Fruit fly (Drosophila melanogaster): ENCODE measurements around the gene Mis12.

The Mis12 gene

dm6 chr3L:6978030-6978683 lies 9.3 kb upstream of the Mis12 start:
- TF ChIP-seq CG8478 (optimal IDR thresholded peaks at IDR 0.05): no peak
- TF ChIP-seq pan (optimal IDR thresholded peaks at IDR 0.05): no peak
- no peak for TF ChIP-seq Dll (optimal IDR thresholded peaks at IDR 0.05)
- no peak for TF ChIP-seq usp (GFP tag; optimal IDR thresholded peaks at IDR 0.05)
- TF ChIP-seq EcR (GFP tag; optimal IDR thresholded peaks at IDR 0.05): no peak
- TF ChIP-seq psq (optimal IDR thresholded peaks at IDR 0.05): no peak

dm6 chr3L:6977391-6977790 lies 8.5 kb upstream of the Mis12 start:
- no peak for TF ChIP-seq pan (optimal IDR thresholded peaks at IDR 0.05)
- TF ChIP-seq usp (GFP tag; optimal IDR thresholded peaks at IDR 0.05): no peak
- TF ChIP-seq psq (optimal IDR thresholded peaks at IDR 0.05): no peak
- TF ChIP-seq EcR (GFP tag; optimal IDR thresholded peaks at IDR 0.05): no peak
- TF ChIP-seq CG8478 (optimal IDR thresholded peaks at IDR 0.05): no peak
- TF ChIP-seq Dll (optimal IDR thresholded peaks at IDR 0.05): no peak

dm6 chr3L:6976601-6977140 lies 7.8 kb upstream of the Mis12 start:
- TF ChIP-seq psq (optimal IDR thresholded peaks at IDR 0.05): no peak
- no peak for TF ChIP-seq EcR (GFP tag; optimal IDR thresholded peaks at IDR 0.05)
- TF ChIP-seq usp (GFP tag; optimal IDR thresholded peaks at IDR 0.05): no peak
- no peak for TF ChIP-seq pan (optimal IDR thresholded peaks at IDR 0.05)
- no peak for TF ChIP-seq Dll (optimal IDR thresholded peaks at IDR 0.05)
- no peak for TF ChIP-seq CG8478 (optimal IDR thresholded peaks at IDR 0.05)

DNA sequence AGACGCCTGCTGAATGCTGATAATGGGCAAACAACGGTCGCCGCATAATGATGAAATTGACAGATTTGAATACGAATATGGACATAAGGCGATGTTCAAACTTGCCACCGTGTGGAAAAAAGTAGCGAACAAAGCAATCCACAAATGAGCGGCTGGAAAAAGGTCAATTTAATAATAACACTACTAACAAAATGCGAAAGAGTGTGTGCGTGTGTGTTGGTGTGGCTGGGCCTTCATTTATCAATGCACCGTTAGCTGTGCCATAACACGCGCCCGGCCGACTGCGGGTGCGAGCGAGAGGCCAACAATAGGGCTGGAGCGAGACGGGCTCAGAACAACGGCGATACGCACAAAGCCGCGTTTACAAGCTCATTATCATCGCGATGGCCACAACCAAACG lies 7.0 kb upstream of the Mis12 start:
- TF ChIP-seq psq (optimal IDR thresholded peaks at IDR 0.05) (no peak), Dll (optimal IDR thresholded peaks at IDR 0.05) (no peak), pan (optimal IDR thresholded peaks at IDR 0.05) (no peak), EcR (GFP tag; optimal IDR thresholded peaks at IDR 0.05) (no peak), usp (GFP tag; optimal IDR thresholded peaks at IDR 0.05) (no peak), CG8478 (optimal IDR thresholded peaks at IDR 0.05) (no peak)

DNA sequence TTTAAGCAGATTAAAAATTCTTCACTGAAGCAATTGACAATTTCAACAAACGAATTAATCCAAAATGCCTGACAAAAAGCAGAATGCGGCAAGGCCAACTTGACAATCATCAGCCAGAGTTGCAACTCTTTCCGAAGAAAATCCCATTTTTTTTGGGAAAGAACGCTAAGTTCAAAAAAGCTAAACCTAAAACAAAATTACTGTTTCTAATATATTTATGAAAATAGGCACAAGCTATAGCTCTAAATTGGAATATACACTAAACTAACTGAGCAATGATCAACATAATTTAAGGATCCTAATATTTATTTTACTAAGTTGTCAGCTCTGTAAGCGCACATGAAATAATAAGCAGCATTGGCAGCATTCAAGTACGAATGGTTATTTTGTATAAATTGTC lies 3.5 kb upstream of the Mis12 start, which contains the start of gene CG10063:
CG10063 (minus strand) TSS at position 101 of the 400 bp plus-strand sequence.
- TF ChIP-seq pan (optimal IDR thresholded peaks at IDR 0.05): no peak
- TF ChIP-seq CG8478 (optimal IDR thresholded peaks at IDR 0.05): no peak
- TF ChIP-seq psq (optimal IDR thresholded peaks at IDR 0.05): no peak
- no peak for TF ChIP-seq EcR (GFP tag; optimal IDR thresholded peaks at IDR 0.05)
- no peak for TF ChIP-seq usp (GFP tag; optimal IDR thresholded peaks at IDR 0.05)
- no peak for TF ChIP-seq Dll (optimal IDR thresholded peaks at IDR 0.05)

- TF ChIP-seq EcR (GFP tag; optimal IDR thresholded peaks at IDR 0.05) (no peak), CG8478 (optimal IDR thresholded peaks at IDR 0.05) (no peak), pan (optimal IDR thresholded peaks at IDR 0.05) (no peak), psq (optimal IDR thresholded peaks at IDR 0.05) (no peak), usp (GFP tag; optimal IDR thresholded peaks at IDR 0.05) (no peak), Dll (optimal IDR thresholded peaks at IDR 0.05) (no peak)
Observed at dm6 chr3L:6971298-6971697, 2.5 kb upstream of the Mis12 start.

- no peak for TF ChIP-seq Dll (optimal IDR thresholded peaks at IDR 0.05)
- no peak for TF ChIP-seq CG8478 (optimal IDR thresholded peaks at IDR 0.05)
- no peak for TF ChIP-seq usp (GFP tag; optimal IDR thresholded peaks at IDR 0.05)
- TF ChIP-seq EcR (GFP tag; optimal IDR thresholded peaks at IDR 0.05): no peak
- no peak for TF ChIP-seq psq (optimal IDR thresholded peaks at IDR 0.05)
- no peak for TF ChIP-seq pan (optimal IDR thresholded peaks at IDR 0.05)
Observed at dm6 chr3L:6967797-6968196, 1.1 kb downstream of the Mis12 start, which contains the start of gene CG10064. TSS of gene CG10064 (minus strand) at chr3L:6967897.

DNA sequence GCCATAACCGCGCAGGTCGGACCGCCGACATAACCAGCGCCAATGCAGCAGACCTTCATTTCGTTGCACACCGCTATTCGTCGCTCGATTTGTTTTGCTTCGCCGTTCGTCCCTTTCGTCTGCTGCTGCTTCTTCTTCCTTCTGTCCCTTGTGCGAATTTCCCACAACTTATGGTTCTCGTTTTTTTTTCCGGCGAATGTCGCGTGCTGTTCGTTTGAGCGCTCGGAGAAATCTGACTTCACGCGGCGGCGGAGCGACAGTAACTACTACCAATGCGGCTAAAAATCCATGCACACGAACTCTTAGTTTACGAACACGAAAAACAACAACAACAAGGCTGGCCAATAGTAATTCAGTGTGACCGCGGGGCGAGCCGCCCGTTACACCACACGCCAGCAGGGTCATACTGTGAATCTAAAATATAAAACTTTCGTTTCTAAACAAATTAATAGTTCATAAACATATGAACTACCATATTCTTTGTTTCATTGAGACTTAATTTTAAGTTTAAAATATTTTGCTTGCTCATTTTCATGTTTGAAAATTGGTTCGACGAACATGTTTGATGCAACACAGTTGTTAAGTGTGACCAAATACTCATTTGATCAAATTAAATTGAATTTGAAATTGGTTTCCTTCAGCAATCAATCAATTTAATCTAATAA lies 4.2 kb downstream of the Mis12 start, which contains the start of gene sgl:
sgl (minus strand) TSS at position 271 of the 665 bp plus-strand sequence.
- peak; percentile 18 for TF ChIP-seq psq (optimal IDR thresholded peaks at IDR 0.05)
- no peak for TF ChIP-seq Dll (optimal IDR thresholded peaks at IDR 0.05)
- no peak for TF ChIP-seq EcR (GFP tag; optimal IDR thresholded peaks at IDR 0.05)
- TF ChIP-seq usp (GFP tag; optimal IDR thresholded peaks at IDR 0.05): no peak
- no peak for TF ChIP-seq CG8478 (optimal IDR thresholded peaks at IDR 0.05)
- no peak for TF ChIP-seq pan (optimal IDR thresholded peaks at IDR 0.05)

DNA sequence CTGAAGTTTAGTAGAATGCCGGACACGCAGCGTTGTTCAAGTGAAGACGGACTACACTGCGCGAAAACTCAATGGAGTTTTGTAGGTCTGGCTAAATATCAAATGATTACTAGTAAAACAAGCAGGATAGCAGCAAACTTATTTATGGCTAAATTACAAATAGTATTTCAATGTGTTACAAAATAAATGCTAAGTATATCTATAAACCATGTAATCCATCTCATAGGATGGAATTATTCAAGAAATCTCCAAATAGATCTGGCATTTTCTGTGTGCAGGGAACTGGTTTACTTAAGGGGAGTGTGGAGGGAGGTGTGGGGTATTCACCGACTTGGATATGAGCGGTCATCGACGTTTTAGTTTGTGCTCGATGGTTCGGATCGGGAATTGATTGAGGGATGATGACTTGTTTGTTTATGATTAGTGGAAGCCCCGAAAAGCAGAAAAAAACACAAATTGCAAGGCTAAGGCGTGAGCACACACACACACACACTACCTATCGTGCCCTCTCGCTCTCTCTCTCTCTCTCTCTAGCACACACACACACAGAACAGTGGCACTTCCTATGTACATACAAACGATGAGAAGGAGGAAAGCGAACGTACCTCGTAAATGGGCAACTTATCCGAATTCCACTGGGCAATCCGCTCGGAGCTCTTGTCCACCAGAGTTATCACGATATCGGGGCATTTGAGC lies 4.9 kb downstream of the Mis12 start:
- TF ChIP-seq psq (optimal IDR thresholded peaks at IDR 0.05) (peak; percentile 1), EcR (GFP tag; optimal IDR thresholded peaks at IDR 0.05) (no peak)

- TF ChIP-seq psq (optimal IDR thresholded peaks at IDR 0.05): no peak
- no peak for TF ChIP-seq Dll (optimal IDR thresholded peaks at IDR 0.05)
- no peak for TF ChIP-seq pan (optimal IDR thresholded peaks at IDR 0.05)
- no peak for TF ChIP-seq usp (GFP tag; optimal IDR thresholded peaks at IDR 0.05)
Observed at dm6 chr3L:6963175-6963574, 5.7 kb downstream of the Mis12 start.

DNA sequence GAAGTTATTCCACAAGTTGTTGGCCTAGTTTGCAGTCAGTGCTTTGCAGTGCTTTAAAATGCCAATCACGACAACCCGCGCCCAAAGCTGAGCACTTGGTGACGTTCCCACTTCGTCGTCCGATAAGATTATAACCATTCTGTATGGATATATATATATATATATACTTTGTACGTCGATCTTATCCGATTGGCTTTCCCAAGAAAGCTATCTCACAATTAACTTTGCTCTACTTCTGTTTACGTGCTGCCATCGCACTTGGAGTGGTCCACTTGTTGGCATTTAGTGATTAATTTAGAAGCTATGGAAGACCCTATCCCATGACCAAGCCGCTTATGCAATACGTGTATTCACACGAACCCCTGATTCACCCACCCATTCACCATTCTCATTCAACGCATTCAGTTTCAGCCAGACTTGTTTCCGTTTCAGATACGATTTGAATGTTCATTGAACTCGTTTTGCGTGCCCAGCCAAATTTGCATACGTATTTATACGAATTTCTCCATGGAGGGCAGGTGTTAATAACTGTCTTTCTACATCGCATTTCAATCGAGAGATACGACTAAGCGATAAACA lies 6.8 kb downstream of the Mis12 start:
- TF ChIP-seq psq (optimal IDR thresholded peaks at IDR 0.05) (no peak), CG8478 (optimal IDR thresholded peaks at IDR 0.05) (no peak), usp (GFP tag; optimal IDR thresholded peaks at IDR 0.05) (no peak), pan (optimal IDR thresholded peaks at IDR 0.05) (no peak), EcR (GFP tag; optimal IDR thresholded peaks at IDR 0.05) (no peak), Dll (optimal IDR thresholded peaks at IDR 0.05) (no peak)
